Worm (Caenorhabditis elegans): ENCODE measurements around the gene npr-19.

- TF ChIP-seq ham-2 (GFP tag; optimal IDR thresholded peaks at IDR 0.05), result no peak
- TF ChIP-seq ztf-11 (tag; optimal IDR thresholded peaks at IDR 0.05), result no peak
- TF ChIP-seq pha-4 (tag; optimal IDR thresholded peaks at IDR 0.05), result no peak
- TF ChIP-seq bed-3 (GFP tag; optimal IDR thresholded peaks at IDR 0.05), result no peak
- no peak for TF ChIP-seq blmp-1 (tag; optimal IDR thresholded peaks at IDR 0.05)
- no peak for TF ChIP-seq nhr-76 (tag; optimal IDR thresholded peaks at IDR 0.05)
- TF ChIP-seq ces-1 (GFP tag; optimal IDR thresholded peaks at IDR 0.05), result no peak
- no peak for TF ChIP-seq mab-5 (tag; optimal IDR thresholded peaks at IDR 0.05)
- TF ChIP-seq lsy-2 (tag; optimal IDR thresholded peaks at IDR 0.05), result no peak
- TF ChIP-seq unc-39 (tag; optimal IDR thresholded peaks at IDR 0.05), result no peak
- no peak for TF ChIP-seq ceh-83 (GFP tag; optimal IDR thresholded peaks at IDR 0.05)
- no peak for TF ChIP-seq nhr-12 (tag; optimal IDR thresholded peaks at IDR 0.05)
- no peak for TF ChIP-seq lin-13 (tag; optimal IDR thresholded peaks at IDR 0.05)
Observed at ce11 chrX:748319-748718, 12.8 kb upstream of the npr-19 start.
